Fruit fly (Drosophila melanogaster): ENCODE results near the gene Phf7.
A peak's percentile ranks its signal among the peaks of the same experiment; 100 is the strongest.

The Phf7 gene

dm6 chrX:20158943-20159385 is 6.7 kb downstream of the Phf7 start (continued):
- TF ChIP-seq ara (GFP tag; IDR thresholded peaks at IDR 0.05) (no peak), sd (tag; optimal IDR thresholded peaks at IDR 0.05) (peak; percentile 7), exex (tag; optimal IDR thresholded peaks at IDR 0.05) (peak; percentile 47)

dm6 chrX:20158491-20158890 is 7.1 kb downstream of the Phf7 start:
- TF ChIP-seq D19A (tag; optimal IDR thresholded peaks at IDR 0.05): no peak
- no peak for TF ChIP-seq CG10565 (GFP tag; optimal IDR thresholded peaks at IDR 0.05)
- TF ChIP-seq CG7372 (GFP tag; IDR thresholded peaks at IDR 0.05): peak; percentile 52; the same call in 1 of the 2 replicates
- TF ChIP-seq chinmo (GFP tag; IDR thresholded peaks at IDR 0.05; ENCODE audit: partially characterized antibody): no peak
- no peak for TF ChIP-seq CG2129 (GFP tag; IDR thresholded peaks at IDR 0.05; ENCODE audit: partially characterized antibody)
- TF ChIP-seq sens (GFP tag): peak; percentile 59
- no peak for TF ChIP-seq CG15479 (GFP tag; optimal IDR thresholded peaks at IDR 0.05)
- no peak for TF ChIP-seq gsb (GFP tag; IDR thresholded peaks at IDR 0.05)
- TF ChIP-seq CG3407 (GFP tag; optimal IDR thresholded peaks at IDR 0.05): no peak
- no peak for TF ChIP-seq sim (GFP tag; IDR thresholded peaks at IDR 0.05)
- TF ChIP-seq CG42726 (GFP tag; IDR thresholded peaks at IDR 0.05; ENCODE audit: partially characterized antibody): no peak
- no peak for TF ChIP-seq ase (GFP tag; IDR thresholded peaks at IDR 0.05)
- TF ChIP-seq Spps (tag; optimal IDR thresholded peaks at IDR 0.05): no peak
- no peak for TF ChIP-seq sr (GFP tag; IDR thresholded peaks at IDR 0.05)

- TF ChIP-seq Kr (GFP tag; optimal IDR thresholded peaks at IDR 0.05) (no peak), Meics (GFP tag; optimal IDR thresholded peaks at IDR 0.05) (peak; percentile 91), sens (GFP tag) (peak; percentile 4)
These were observed 9.7 kb downstream of the Phf7 start for dm6 chrX:20155947-20156346.

dm6 chrX:20147693-20148174 is 17.9 kb downstream of the Phf7 start, which contains the start of gene aspr:
TSS of gene aspr (plus strand) at chrX:20148124.
- TF ChIP-seq tgo (GFP tag; IDR thresholded peaks at IDR 0.05) (0 out of 3 replicates have a peak, but pooled peaks have one; percentile 18), CG1832 (GFP tag; optimal IDR thresholded peaks at IDR 0.05) (no peak), ttk (GFP tag; IDR thresholded peaks at IDR 0.05) (no peak), NfI (GFP tag; optimal IDR thresholded peaks at IDR 0.05) (peak; percentile 20), sens (GFP tag) (peak; percentile 77), Doc3 (GFP tag; IDR thresholded peaks at IDR 0.05; ENCODE audit: partially characterized antibody) (no peak), CG11560 (tag; IDR thresholded peaks at IDR 0.05) (no peak), crp (GFP tag; optimal IDR thresholded peaks at IDR 0.05) (no peak), yki (optimal IDR thresholded peaks at IDR 0.05) (no peak), CG11695 (GFP tag; IDR thresholded peaks at IDR 0.05) (peak; percentile 30; the same call in 1 of the 3 replicates), dm (GFP tag; optimal IDR thresholded peaks at IDR 0.05) (no peak), gem (tag; optimal IDR thresholded peaks at IDR 0.05) (peak; percentile 48), Xbp1 (GFP tag; optimal IDR thresholded peaks at IDR 0.05) (no peak), CG2120 (GFP tag; optimal IDR thresholded peaks at IDR 0.05) (peak; percentile 27), CG4282 (GFP tag; optimal IDR thresholded peaks at IDR 0.05) (no peak), CG13624 (GFP tag; optimal IDR thresholded peaks at IDR 0.05) (no peak), Ptx1 (GFP tag; IDR thresholded peaks at IDR 0.05) (0 out of 2 replicates have a peak, but pooled peaks have one; percentile 15), Meics (GFP tag; optimal IDR thresholded peaks at IDR 0.05) (peak; percentile 46), al (GFP tag; IDR thresholded peaks at IDR 0.05) (peak; percentile 25; the same call in 1 of the 2 replicates), da (GFP tag; optimal IDR thresholded peaks at IDR 0.05) (no peak), CG2129 (GFP tag; IDR thresholded peaks at IDR 0.05; ENCODE audit: partially characterized antibody) (no peak), Hmr (GFP tag; optimal IDR thresholded peaks at IDR 0.05) (peak; percentile 2), CG9876 (GFP tag; optimal IDR thresholded peaks at IDR 0.05) (no peak), CG12299 (tag; optimal IDR thresholded peaks at IDR 0.05) (no peak), CG14441 (GFP tag; IDR thresholded peaks at IDR 0.05) (0 out of 2 replicates have a peak, but pooled peaks have one; percentile 7), CoRest (tag; optimal IDR thresholded peaks at IDR 0.05) (peak; percentile 25), CG7372 (GFP tag; IDR thresholded peaks at IDR 0.05) (no peak), CG3281 (GFP tag; optimal IDR thresholded peaks at IDR 0.05) (peak; percentile 12), CG32532 (GFP tag; IDR thresholded peaks at IDR 0.05) (peak; percentile 50; the same call in 1 of the 2 replicates), CG9215 (GFP tag; IDR thresholded peaks at IDR 0.05) (0 out of 2 replicates have a peak, but pooled peaks have one; percentile 13), Bteb2 (GFP tag; optimal IDR thresholded peaks at IDR 0.05) (no peak)
